Worm (Caenorhabditis elegans): Measurements from ENCODE around the gene gst-37.

Gene gst-37

DNA sequence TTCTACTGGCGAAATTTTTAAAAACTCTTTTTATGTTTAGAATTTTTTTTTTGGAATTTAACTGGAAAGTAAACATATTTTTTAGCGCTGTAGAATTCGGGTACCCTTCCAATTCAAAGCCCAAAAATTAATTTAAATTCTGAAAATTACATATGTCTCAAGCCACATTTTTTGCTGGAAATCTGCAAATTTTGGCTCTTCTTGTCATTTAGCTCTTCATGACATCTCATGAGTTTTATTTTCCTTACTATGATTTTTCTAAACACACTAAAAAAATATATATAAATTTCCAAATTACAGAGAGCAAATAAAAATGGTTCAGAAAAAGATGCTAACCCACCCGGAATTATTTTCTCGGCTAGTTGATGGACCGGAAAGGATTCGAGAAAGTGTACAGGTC, 47.8 kb downstream of the gst-37 start, which contains the start of gene acs-3:
Gene acs-3, plus strand, starts transcription at position 301 of the 400 bp plus-strand sequence.
- no peak for TF ChIP-seq ham-2 (GFP tag; optimal IDR thresholded peaks at IDR 0.05)
- TF ChIP-seq sem-2 (GFP tag; optimal IDR thresholded peaks at IDR 0.05): no peak
- no peak for TF ChIP-seq mab-5 (tag; optimal IDR thresholded peaks at IDR 0.05)
- TF ChIP-seq nhr-28 (tag; optimal IDR thresholded peaks at IDR 0.05): no peak
- no peak for TF ChIP-seq ceh-83 (GFP tag; optimal IDR thresholded peaks at IDR 0.05)
- TF ChIP-seq nhr-76 (tag; optimal IDR thresholded peaks at IDR 0.05): no peak
- no peak for TF ChIP-seq blmp-1 (tag; optimal IDR thresholded peaks at IDR 0.05)
- TF ChIP-seq lsy-2 (tag; optimal IDR thresholded peaks at IDR 0.05): no peak
- no peak for TF ChIP-seq hlh-1 (tag; optimal IDR thresholded peaks at IDR 0.05)
- no peak for TF ChIP-seq drap-1 (GFP tag; optimal IDR thresholded peaks at IDR 0.05)
- no peak for TF ChIP-seq elt-1 (tag; optimal IDR thresholded peaks at IDR 0.05; ENCODE audit: borderline replicate concordance, insufficient read depth)
- TF ChIP-seq M03D4.4 (tag; optimal IDR thresholded peaks at IDR 0.05): no peak

DNA sequence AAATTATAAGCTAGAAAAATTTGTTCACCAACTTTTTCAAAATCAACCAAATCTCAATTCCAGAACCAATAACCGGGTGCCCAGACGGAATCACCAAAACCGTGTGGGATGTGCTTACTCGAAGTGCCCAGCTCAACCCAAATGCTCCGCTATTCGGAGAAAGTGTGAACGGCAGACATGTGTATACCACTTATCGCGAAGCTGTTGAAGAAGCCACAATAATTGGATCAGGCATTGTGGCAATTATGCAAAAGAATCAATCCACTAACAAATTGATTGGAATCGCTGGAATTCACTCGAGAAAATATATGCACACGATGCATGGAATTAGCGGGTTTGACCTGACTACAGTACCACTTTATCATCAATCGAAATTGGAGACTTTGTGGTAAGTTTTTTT, 48.3 kb downstream of the gst-37 start:
- no peak for TF ChIP-seq snpc-4 (tag; optimal IDR thresholded peaks at IDR 0.05)
- TF ChIP-seq pha-4 (tag; optimal IDR thresholded peaks at IDR 0.05): no peak
- TF ChIP-seq sptf-1 (tag; optimal IDR thresholded peaks at IDR 0.05): no peak
- TF ChIP-seq M03D4.4 (tag; optimal IDR thresholded peaks at IDR 0.05): no peak
- TF ChIP-seq ceh-43 (GFP tag; optimal IDR thresholded peaks at IDR 0.05): no peak
- no peak for TF ChIP-seq mep-1 (tag; optimal IDR thresholded peaks at IDR 0.05)
- TF ChIP-seq unc-39 (tag; optimal IDR thresholded peaks at IDR 0.05): no peak
- no peak for TF ChIP-seq unc-62 (GFP tag; optimal IDR thresholded peaks at IDR 0.05)
- TF ChIP-seq cnd-1 (tag; optimal IDR thresholded peaks at IDR 0.05): no peak
- no peak for TF ChIP-seq unc-120 (tag; optimal IDR thresholded peaks at IDR 0.05; ENCODE audit: poor library complexity, severe bottlenecking)
- no peak for TF ChIP-seq nhr-237 (tag; optimal IDR thresholded peaks at IDR 0.05)
- TF ChIP-seq ztf-11 (tag; optimal IDR thresholded peaks at IDR 0.05): no peak
- TF ChIP-seq drap-1 (GFP tag; optimal IDR thresholded peaks at IDR 0.05): no peak
- TF ChIP-seq nhr-2 (tag; optimal IDR thresholded peaks at IDR 0.05): no peak
- TF ChIP-seq lin-13 (tag; optimal IDR thresholded peaks at IDR 0.05): no peak
- no peak for TF ChIP-seq nhr-28 (tag; optimal IDR thresholded peaks at IDR 0.05)
